Worm (Caenorhabditis elegans): ENCODE measurements around the gene K12H6.6.

- TF ChIP-seq tab-1 (GFP tag; IDR thresholded peaks at IDR 0.05), result no peak
- TF ChIP-seq ztf-23 (GFP tag; IDR thresholded peaks at IDR 0.05), result no peak
- no peak for TF ChIP-seq ztf-29 (GFP tag; IDR thresholded peaks at IDR 0.05)
- no peak for TF ChIP-seq flt-1 (GFP tag; IDR thresholded peaks at IDR 0.05)
These were observed 29.3 kb downstream of the K12H6.6 start for ce11 chrII:2801764-2802163.
